Worm (Caenorhabditis elegans) whole organism, mixed stage, embryonic: ENCODE results near the gene srh-207.

ENCODE experiments used
- drap-1 ChIP-seq: fragments of 200-800 bp; sonication (Bioruptor generic); optimal IDR thresholded peaks from 3 replicates; lab custom pipeline; 2018; ENCODE audit warnings: mild to moderate bottlenecking, missing genetic modification characterization, missing compliant biosample characterization
- elt-3 ChIP-seq: fragments of 150-350 bp; optimal IDR thresholded peaks from 2 replicates; lab custom pipeline; 2014; ENCODE audit warnings: missing biosample characterization, missing genetic modification characterization
- nhr-12 ChIP-seq: fragments of 150-350 bp; optimal IDR thresholded peaks from 2 replicates; lab custom pipeline; 2014; ENCODE audit warnings: missing biosample characterization, missing genetic modification characterization
- nhr-28 ChIP-seq: fragments of 150-350 bp; optimal IDR thresholded peaks from 2 replicates; lab custom pipeline; 2014; ENCODE audit warnings: missing biosample characterization, missing genetic modification characterization
- pha-4 ChIP-seq: fragments of 150-350 bp; optimal IDR thresholded peaks from 2 replicates; lab custom pipeline; 2018; ENCODE audit warnings: missing biosample characterization, missing genetic modification reagents, missing genetic modification characterization
- snpc-4 ChIP-seq: fragments of 150-350 bp; optimal IDR thresholded peaks from 2 replicates; lab custom pipeline; 2014; ENCODE audit warnings: missing biosample characterization, missing genetic modification characterization

DNA sequence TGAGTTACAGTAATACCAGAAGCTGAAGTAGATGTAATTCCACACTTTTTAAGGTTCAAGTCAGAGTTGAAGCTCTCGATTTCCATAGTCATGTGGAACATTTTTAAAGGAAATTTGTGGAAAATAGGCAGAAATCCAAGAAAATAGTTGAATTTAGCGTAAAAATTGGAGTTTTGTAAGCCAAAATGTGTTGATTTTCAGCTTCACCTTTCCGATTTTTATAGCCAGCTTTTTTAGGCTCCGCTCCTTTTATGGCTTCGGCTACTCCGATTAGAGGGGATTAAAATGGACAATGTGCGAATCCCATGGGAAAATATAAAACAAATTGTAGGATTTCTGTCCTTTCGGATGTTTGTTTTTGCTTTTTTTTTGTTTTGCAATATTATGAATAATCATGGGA is 41.7 kb downstream of the srh-207 start, which contains the start of gene C08E8.6:
- TF ChIP-seq elt-3 (tag; lab: Kevin White, UChicago) (no peak), nhr-28 (tag; lab: Kevin White, UChicago) (no peak), snpc-4 (tag; lab: Kevin White, UChicago) (no peak), drap-1 (GFP tag; lab: Kevin White, UChicago) (no peak), nhr-12 (tag; lab: Kevin White, UChicago) (no peak), pha-4 (no peak)
